Worm (Caenorhabditis elegans) whole organism, midembryonic: ENCODE results near the gene F11C1.4.

ENCODE experiments used
- T22C8.4 ChIP-seq: fragments of 200-800 bp; sonication (Bioruptor generic); IDR thresholded peaks from 2 replicates; pipeline ENCODE4 v1.3.6; 2022; ENCODE audit warnings: missing genetic modification characterization, missing compliant biosample characterization
- flt-1 ChIP-seq: fragments of 200-800 bp; sonication (Bioruptor generic); IDR thresholded peaks from 2 replicates; pipeline ENCODE4 v1.3.6; 2022; ENCODE audit warnings: missing genetic modification characterization, missing compliant biosample characterization
- klf-2 ChIP-seq: fragments of 200-800 bp; sonication (Bioruptor generic); conservative IDR thresholded peaks from 2 replicates; pipeline ENCODE4 v1.3.6; 2022; ENCODE audit warnings: missing genetic modification reagents, missing genetic modification characterization, missing compliant biosample characterization
- med-1 ChIP-seq: sonication (generic microtip); optimal IDR thresholded peaks from 2 replicates; lab custom pipeline; 2017; ENCODE audit warnings: missing genetic modification characterization, mild to moderate bottlenecking, missing compliant biosample characterization, antibody characterized with exemption, missing genetic modification reagents; ENCODE audit not compliant: insufficient read depth
- ref-1 ChIP-seq: fragments of 200-800 bp; sonication (Bioruptor generic); conservative IDR thresholded peaks from 2 replicates; pipeline ENCODE4 v1.3.6; 2022; ENCODE audit warnings: missing genetic modification reagents, missing genetic modification characterization, missing compliant biosample characterization
- tab-1 ChIP-seq: fragments of 200-800 bp; sonication (Bioruptor generic); IDR thresholded peaks from 2 replicates; pipeline ENCODE4 v1.3.6; 2022; ENCODE audit warnings: missing genetic modification characterization, missing compliant biosample characterization
- ztf-23 ChIP-seq: fragments of 200-800 bp; sonication (Bioruptor generic); IDR thresholded peaks from 2 replicates; pipeline ENCODE4 v1.3.6; 2022; ENCODE audit warnings: missing genetic modification reagents, missing genetic modification characterization, missing compliant biosample characterization
- ztf-29 ChIP-seq: fragments of 200-800 bp; sonication (Bioruptor generic); IDR thresholded peaks from 2 replicates; pipeline ENCODE4 v1.3.6; 2022; ENCODE audit warnings: missing genetic modification reagents, missing genetic modification characterization, missing compliant biosample characterization

- TF ChIP-seq flt-1 (no peak), ztf-23 (GFP tag; lab: Robert Waterston, UW) (no peak), med-1 (no peak), tab-1 (GFP tag; lab: Robert Waterston, UW) (no peak), ztf-29 (GFP tag; lab: Robert Waterston, UW) (no peak), klf-2 (GFP tag; lab: Robert Waterston, UW) (no peak), ref-1 (GFP tag; lab: Robert Waterston, UW) (no peak), T22C8.4 (GFP tag; lab: Robert Waterston, UW) (no peak)
Measured at ce11 chrX:13006734-13007133, 29.9 kb downstream of the F11C1.4 start.
